Fruit fly (Drosophila melanogaster): ENCODE data around the gene Arpc3A.
A peak's percentile ranks its signal among the peaks of the same experiment; 100 is the strongest.

Arpc3A gene

dm6 chr3R:15816276-15816675, 18.2 kb upstream of the Arpc3A start (continued):
- TF ChIP-seq CG6854 (GFP tag; optimal IDR thresholded peaks at IDR 0.05): no peak
- no peak for TF ChIP-seq CG9139 (GFP tag; optimal IDR thresholded peaks at IDR 0.05)
- no peak for TF ChIP-seq CG10669 (GFP tag; optimal IDR thresholded peaks at IDR 0.05)
- no peak for TF ChIP-seq fd59A (GFP tag; optimal IDR thresholded peaks at IDR 0.05)
- peak; percentile 24 for TF ChIP-seq Smox (GFP tag; optimal IDR thresholded peaks at IDR 0.05)
- TF ChIP-seq Eip75B (GFP tag; optimal IDR thresholded peaks at IDR 0.05): peak; percentile 39
- no peak for TF ChIP-seq dac (GFP tag; optimal IDR thresholded peaks at IDR 0.05)
- TF ChIP-seq topi (GFP tag; optimal IDR thresholded peaks at IDR 0.05): peak; percentile 26
- TF ChIP-seq achi (GFP tag; optimal IDR thresholded peaks at IDR 0.05): peak; percentile 43
- TF ChIP-seq dsx (GFP tag; optimal IDR thresholded peaks at IDR 0.05; ENCODE audit: poor library complexity, severe bottlenecking): no peak
- TF ChIP-seq OdsH (GFP tag; optimal IDR thresholded peaks at IDR 0.05): peak; percentile 47
- TF ChIP-seq Sox102F (GFP tag; optimal IDR thresholded peaks at IDR 0.05): peak; percentile 18
- peak; percentile 39 for TF ChIP-seq svp (GFP tag)
- TF ChIP-seq CG6792 (GFP tag; optimal IDR thresholded peaks at IDR 0.05): peak; percentile 29
- TF ChIP-seq CG8632 (GFP tag; optimal IDR thresholded peaks at IDR 0.05): no peak
- no peak for TF ChIP-seq CG11902 (GFP tag; optimal IDR thresholded peaks at IDR 0.05)
- no peak for TF ChIP-seq CG8319 (GFP tag; optimal IDR thresholded peaks at IDR 0.05)
- TF ChIP-seq Hr38 (GFP tag; optimal IDR thresholded peaks at IDR 0.05): no peak
- TF ChIP-seq Gug (GFP tag; IDR thresholded peaks at IDR 0.05): peak; percentile 49
- no peak for TF ChIP-seq CG16779 (tag; optimal IDR thresholded peaks at IDR 0.05)
- TF ChIP-seq lz (GFP tag; optimal IDR thresholded peaks at IDR 0.05): peak; percentile 27
- no peak for TF ChIP-seq CG32006 (GFP tag; optimal IDR thresholded peaks at IDR 0.05)
- no peak for TF ChIP-seq Sox14 (GFP tag; optimal IDR thresholded peaks at IDR 0.05)
- no peak for TF ChIP-seq fd85E (GFP tag; optimal IDR thresholded peaks at IDR 0.05)
- TF ChIP-seq net (GFP tag; optimal IDR thresholded peaks at IDR 0.05): peak; percentile 26
- no peak for TF ChIP-seq spab (GFP tag; optimal IDR thresholded peaks at IDR 0.05)

dm6 chr3R:15825521-15825920, 8.9 kb upstream of the Arpc3A start, which contains the start of gene CG4576:
CG4576 (plus strand) TSS chr3R:15825747.
- TF ChIP-seq lz (GFP tag; optimal IDR thresholded peaks at IDR 0.05): no peak
- TF ChIP-seq OdsH (GFP tag; optimal IDR thresholded peaks at IDR 0.05): no peak
- peak; percentile 37 for TF ChIP-seq CG6808 (GFP tag; optimal IDR thresholded peaks at IDR 0.05)
- TF ChIP-seq Eip78C (GFP tag): peak; percentile 32
- TF ChIP-seq CG7368 (GFP tag; optimal IDR thresholded peaks at IDR 0.05): no peak
- TF ChIP-seq ss (GFP tag; optimal IDR thresholded peaks at IDR 0.05): peak in 1 of 2 experiments; percentile 18
- TF ChIP-seq Eip75B (GFP tag; optimal IDR thresholded peaks at IDR 0.05): no peak
- no peak for TF ChIP-seq CG11294 (GFP tag; IDR thresholded peaks at IDR 0.05)
- TF ChIP-seq vri (GFP tag; optimal IDR thresholded peaks at IDR 0.05): no peak
- TF ChIP-seq Blimp-1 (GFP tag; optimal IDR thresholded peaks at IDR 0.05): no peak
- TF ChIP-seq CG15336 (GFP tag; IDR thresholded peaks at IDR 0.05): no peak
- TF ChIP-seq CG11902 (GFP tag; optimal IDR thresholded peaks at IDR 0.05): no peak
- no peak for TF ChIP-seq Lpt (GFP tag; optimal IDR thresholded peaks at IDR 0.05)
- TF ChIP-seq svp (GFP tag): no peak
- no peak for TF ChIP-seq CG8319 (GFP tag; optimal IDR thresholded peaks at IDR 0.05)

- TF ChIP-seq ss (GFP tag; optimal IDR thresholded peaks at IDR 0.05) (peak; percentile 84), CG6808 (GFP tag; optimal IDR thresholded peaks at IDR 0.05) (peak; percentile 91), Hr39 (GFP tag; optimal IDR thresholded peaks at IDR 0.05) (peak; percentile 79), salr (GFP tag; optimal IDR thresholded peaks at IDR 0.05) (peak in 1 of 2 experiments; percentile 65), Lpt (GFP tag; optimal IDR thresholded peaks at IDR 0.05) (peak; percentile 28), Sox102F (GFP tag; optimal IDR thresholded peaks at IDR 0.05) (peak; percentile 77), fkh (GFP tag; optimal IDR thresholded peaks at IDR 0.05) (no peak), Hr38 (GFP tag; optimal IDR thresholded peaks at IDR 0.05) (no peak), CG11902 (GFP tag; optimal IDR thresholded peaks at IDR 0.05) (peak; percentile 51), Met (GFP tag; optimal IDR thresholded peaks at IDR 0.05) (peak; percentile 78), cyc (GFP tag; optimal IDR thresholded peaks at IDR 0.05) (peak; percentile 76), CG34406 (GFP tag; optimal IDR thresholded peaks at IDR 0.05) (peak; percentile 65), CG9139 (GFP tag; optimal IDR thresholded peaks at IDR 0.05) (peak; percentile 74), fd59A (GFP tag; optimal IDR thresholded peaks at IDR 0.05) (peak; percentile 72), CG6163 (GFP tag; IDR thresholded peaks at IDR 0.05) (0 out of 3 replicates have a peak, but pooled peaks have one; percentile 31), Ets21C (GFP tag; optimal IDR thresholded peaks at IDR 0.05) (peak; percentile 63), CG7368 (GFP tag; optimal IDR thresholded peaks at IDR 0.05) (peak; percentile 53), eg (GFP tag; IDR thresholded peaks at IDR 0.05) (no peak), CG15336 (GFP tag; IDR thresholded peaks at IDR 0.05) (peak; percentile 52), Blimp-1 (GFP tag; optimal IDR thresholded peaks at IDR 0.05) (peak; percentile 24), CG10631 (GFP tag; optimal IDR thresholded peaks at IDR 0.05) (peak; percentile 62), CG3919 (GFP tag; optimal IDR thresholded peaks at IDR 0.05) (peak; percentile 77), CG8319 (GFP tag; optimal IDR thresholded peaks at IDR 0.05) (peak; percentile 50), Eip75B (GFP tag; optimal IDR thresholded peaks at IDR 0.05) (peak; percentile 77), CG32006 (GFP tag; optimal IDR thresholded peaks at IDR 0.05) (no peak), CG4318 (GFP tag; optimal IDR thresholded peaks at IDR 0.05) (peak; percentile 41)
These were observed 6.9 kb upstream of the Arpc3A start for dm6 chr3R:15827559-15827958.

All from whole organism, prepupa.